Worm (Caenorhabditis elegans): ENCODE data around the gene hse-5.

- TF ChIP-seq mab-5 (tag; optimal IDR thresholded peaks at IDR 0.05): no peak
- no peak for TF ChIP-seq elt-1 (tag; optimal IDR thresholded peaks at IDR 0.05; ENCODE audit: borderline replicate concordance, insufficient read depth)
- no peak for TF ChIP-seq nhr-12 (tag; optimal IDR thresholded peaks at IDR 0.05)
- TF ChIP-seq ceh-39 (tag; optimal IDR thresholded peaks at IDR 0.05): no peak
- no peak for TF ChIP-seq ceh-83 (GFP tag; optimal IDR thresholded peaks at IDR 0.05)
- no peak for TF ChIP-seq nhr-76 (tag; optimal IDR thresholded peaks at IDR 0.05)
- TF ChIP-seq lsy-2 (tag; optimal IDR thresholded peaks at IDR 0.05): no peak
- no peak for TF ChIP-seq snpc-4 (tag; optimal IDR thresholded peaks at IDR 0.05)
- TF ChIP-seq mep-1 (tag; optimal IDR thresholded peaks at IDR 0.05): no peak
- TF ChIP-seq nhr-237 (tag; optimal IDR thresholded peaks at IDR 0.05): no peak
Measured at ce11 chrIII:4356384-4356783, 11.2 kb downstream of the hse-5 start, which contains the start of gene mnp-1.
